Worm (Caenorhabditis elegans): Measurements from ENCODE around the gene Y46H3A.4.

DNA sequence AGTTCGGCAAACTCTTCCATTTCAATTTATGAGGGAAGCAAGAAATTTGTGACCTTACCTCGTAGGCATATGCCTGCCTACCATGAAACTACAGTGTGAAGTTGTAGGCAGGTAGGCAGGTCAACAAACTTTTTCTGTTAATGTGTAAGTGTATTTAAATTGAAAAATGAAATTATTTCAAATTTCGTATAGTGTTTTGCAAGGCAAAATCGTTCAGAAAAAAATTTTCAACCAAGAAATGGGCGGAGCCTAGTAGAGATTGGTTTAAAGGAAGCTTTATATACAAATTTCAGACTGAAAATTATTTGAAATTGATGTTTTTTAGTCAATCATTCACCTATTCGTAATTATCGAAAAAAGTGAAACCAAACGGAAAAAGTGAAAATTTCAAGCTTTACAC lies 46.9 kb upstream of the Y46H3A.4 start:
- TF ChIP-seq pha-4 (tag; optimal IDR thresholded peaks at IDR 0.05) = no peak
- no peak for TF ChIP-seq ahr-1 (tag; optimal IDR thresholded peaks at IDR 0.05)
- TF ChIP-seq fkh-10 (GFP tag; optimal IDR thresholded peaks at IDR 0.05) = no peak
- TF ChIP-seq ceh-31 (tag; optimal IDR thresholded peaks at IDR 0.05) = no peak
- no peak for TF ChIP-seq tbx-7 (tag; optimal IDR thresholded peaks at IDR 0.05)
- TF ChIP-seq ref-2 (tag; optimal IDR thresholded peaks at IDR 0.05) = no peak
- TF ChIP-seq ceh-18 (tag; optimal IDR thresholded peaks at IDR 0.05) = no peak
- TF ChIP-seq elt-2 (tag; optimal IDR thresholded peaks at IDR 0.05) = no peak
- TF ChIP-seq ceh-30 (tag; optimal IDR thresholded peaks at IDR 0.05) = no peak
- TF ChIP-seq pqm-1 (tag; optimal IDR thresholded peaks at IDR 0.05) = no peak
- no peak for TF ChIP-seq pax-1 (tag; optimal IDR thresholded peaks at IDR 0.05)
- TF ChIP-seq nhr-11 (tag; optimal IDR thresholded peaks at IDR 0.05) = no peak
- no peak for TF ChIP-seq ceh-2 (tag; optimal IDR thresholded peaks at IDR 0.05)
